Worm (Caenorhabditis elegans): ENCODE data around the gene C18H7.12.

The C18H7.12 gene

ce11 chrIV:594840-595239 lies 7.2 kb upstream of the C18H7.12 start:
- TF ChIP-seq aha-1 (tag): peak; percentile 92
- TF ChIP-seq hlh-30 (tag; optimal IDR thresholded peaks at IDR 0.05; ENCODE audit: insufficient read depth): no peak
- no peak for TF ChIP-seq nhr-11 (tag; optimal IDR thresholded peaks at IDR 0.05)
- no peak for TF ChIP-seq nhr-102 (tag; optimal IDR thresholded peaks at IDR 0.05)
- TF ChIP-seq dve-1 (tag; optimal IDR thresholded peaks at IDR 0.05; ENCODE audit: insufficient read depth): no peak
- TF ChIP-seq Y5F2A.4 (GFP tag; optimal IDR thresholded peaks at IDR 0.05): no peak
- no peak for TF ChIP-seq daf-8 (GFP tag; IDR thresholded peaks at IDR 0.05)
- no peak for TF ChIP-seq pha-4 (GFP tag; IDR thresholded peaks at IDR 0.05)
- no peak for TF ChIP-seq pha-4 (tag; optimal IDR thresholded peaks at IDR 0.05)
- TF ChIP-seq ceh-62 (tag; optimal IDR thresholded peaks at IDR 0.05): no peak
- TF ChIP-seq set-16 (GFP tag; IDR thresholded peaks at IDR 0.05): peak; percentile 69
- no peak for TF ChIP-seq hmg-1.1 (GFP tag; IDR thresholded peaks at IDR 0.05)
- no peak for TF ChIP-seq ctbp-1 (GFP tag; IDR thresholded peaks at IDR 0.05)

ce11 chrIV:593029-593428 lies 5.4 kb upstream of the C18H7.12 start, which contains the start of gene C18H7.4:
Gene C18H7.4, plus strand, starts transcription at chrIV:593329.
- TF ChIP-seq dve-1 (tag; optimal IDR thresholded peaks at IDR 0.05; ENCODE audit: insufficient read depth): no peak
- no peak for TF ChIP-seq nhr-11 (tag; optimal IDR thresholded peaks at IDR 0.05)
- TF ChIP-seq dmd-9 (GFP tag; IDR thresholded peaks at IDR 0.05): no peak
- TF ChIP-seq Y48G9A.11 (GFP tag; IDR thresholded peaks at IDR 0.05): no peak
- no peak for TF ChIP-seq hmg-1.1 (GFP tag; IDR thresholded peaks at IDR 0.05)
- TF ChIP-seq T26A8.4 (GFP tag; IDR thresholded peaks at IDR 0.05): no peak
- TF ChIP-seq lim-7 (GFP tag; IDR thresholded peaks at IDR 0.05): no peak
- TF ChIP-seq lin-13 (GFP tag; optimal IDR thresholded peaks at IDR 0.05): no peak
- no peak for TF ChIP-seq set-16 (GFP tag; IDR thresholded peaks at IDR 0.05)
- TF ChIP-seq mxl-3 (GFP tag; optimal IDR thresholded peaks at IDR 0.05): no peak
- TF ChIP-seq lsy-2 (tag; optimal IDR thresholded peaks at IDR 0.05): no peak
- no peak for TF ChIP-seq zag-1 (tag; optimal IDR thresholded peaks at IDR 0.05)
- TF ChIP-seq tag-97 (GFP tag; IDR thresholded peaks at IDR 0.05): no peak
- TF ChIP-seq nhr-25 (tag; optimal IDR thresholded peaks at IDR 0.05; ENCODE audit: borderline replicate concordance, insufficient read depth): no peak
- TF ChIP-seq nhr-76 (tag; optimal IDR thresholded peaks at IDR 0.05): no peak
- TF ChIP-seq spr-3 (GFP tag; optimal IDR thresholded peaks at IDR 0.05): no peak
- TF ChIP-seq duxl-1 (tag; optimal IDR thresholded peaks at IDR 0.05; ENCODE audit: poor library complexity): no peak
- no peak for TF ChIP-seq hif-1 (tag; optimal IDR thresholded peaks at IDR 0.05)
- TF ChIP-seq mxl-2 (GFP tag; conservative IDR thresholded peaks at IDR 0.05): no peak

ce11 chrIV:592382-592781 lies 4.8 kb upstream of the C18H7.12 start, which contains the start of gene C18H7.6:
Gene C18H7.6, minus strand, starts transcription at chrIV:592485.
- TF ChIP-seq ztf-7 (tag; optimal IDR thresholded peaks at IDR 0.05) (no peak), set-16 (GFP tag; IDR thresholded peaks at IDR 0.05) (0 out of 2 replicates have a peak, but pooled peaks have one; percentile 7)

- TF ChIP-seq nhr-237 (tag; optimal IDR thresholded peaks at IDR 0.05) (no peak), unc-62 (GFP tag; optimal IDR thresholded peaks at IDR 0.05 in 1 of 2) (peak in 1 of 2 experiments; percentile 59), unc-62 (tag; optimal IDR thresholded peaks at IDR 0.05) (no peak)
Measured at ce11 chrIV:584039-584438, 3.6 kb downstream of the C18H7.12 start.

ce11 chrIV:582130-582529 lies 5.5 kb downstream of the C18H7.12 start, which contains the start of gene F56A11.6:
Gene F56A11.6, minus strand, starts transcription at chrIV:582230.
- TF ChIP-seq nhr-10 (tag; optimal IDR thresholded peaks at IDR 0.05) (no peak), zip-2 (tag; optimal IDR thresholded peaks at IDR 0.05) (no peak), ceh-28 (tag; optimal IDR thresholded peaks at IDR 0.05) (peak; percentile 7), lin-15B (tag; optimal IDR thresholded peaks at IDR 0.05) (no peak)
